Worm (Caenorhabditis elegans): ENCODE measurements around the gene lips-9.

DNA sequence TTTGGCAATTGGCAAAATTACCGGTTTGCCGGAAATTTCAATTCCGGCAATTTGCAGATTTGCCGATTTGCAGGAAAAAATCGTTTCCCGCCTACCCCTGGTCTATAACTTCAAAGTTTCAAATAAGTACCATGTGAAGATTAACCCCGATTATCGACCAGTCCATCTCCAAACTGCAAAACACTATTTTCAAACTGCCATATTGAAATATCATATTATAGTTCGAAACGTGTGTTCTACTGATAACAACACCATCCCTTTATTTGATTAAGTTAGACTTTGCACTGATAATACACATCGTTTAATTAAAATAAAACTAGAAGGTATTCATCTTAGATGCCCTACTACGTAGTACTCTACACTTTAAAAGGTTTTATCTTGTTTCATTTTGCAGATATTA is 5.0 kb downstream of the lips-9 start:
- no peak for TF ChIP-seq nhr-129 (tag; optimal IDR thresholded peaks at IDR 0.05)
- TF ChIP-seq nhr-25 (tag; optimal IDR thresholded peaks at IDR 0.05), result no peak
- no peak for TF ChIP-seq nhr-237 (tag; optimal IDR thresholded peaks at IDR 0.05)
- TF ChIP-seq nhr-11 (tag; optimal IDR thresholded peaks at IDR 0.05), result no peak
- no peak for TF ChIP-seq blmp-1 (tag; optimal IDR thresholded peaks at IDR 0.05; ENCODE audit: insufficient read depth)
- no peak for TF ChIP-seq unc-39 (tag; optimal IDR thresholded peaks at IDR 0.05)
- no peak for TF ChIP-seq lin-13 (GFP tag; optimal IDR thresholded peaks at IDR 0.05)
- TF ChIP-seq nhr-6 (tag; optimal IDR thresholded peaks at IDR 0.05), result no peak
- TF ChIP-seq skn-1 (tag; optimal IDR thresholded peaks at IDR 0.05), result no peak
- no peak for TF ChIP-seq sma-3 (GFP tag; optimal IDR thresholded peaks at IDR 0.05)
- no peak for TF ChIP-seq unc-55 (GFP tag; optimal IDR thresholded peaks at IDR 0.05)
- TF ChIP-seq elt-3 (tag; optimal IDR thresholded peaks at IDR 0.05), result no peak

Data from whole organism, L2 larva.